Worm (Caenorhabditis elegans) whole organism, L4 larva: ENCODE measurements around the gene lgc-18.

Experiments
- Y5F2A.4 ChIP-seq: fragments of 200-800 bp; sonication (Bioruptor generic); optimal IDR thresholded peaks from 2 replicates; lab custom pipeline; 2018; ENCODE audit warnings: mild to moderate bottlenecking, missing genetic modification characterization, missing compliant biosample characterization
- ama-1 ChIP-seq: fragments of 150-350 bp; optimal IDR thresholded peaks from 2 replicates; lab custom pipeline; 2014; ENCODE audit warnings: inconsistent platforms, mixed read lengths
- mep-1 ChIP-seq: fragments of 150-350 bp; sonication (generic microtip); optimal IDR thresholded peaks from 3 replicates; lab custom pipeline; 2014; ENCODE audit warnings: missing biosample characterization, missing genetic modification characterization

- TF ChIP-seq ama-1 (no peak), mep-1 (tag; lab: Kevin White, UChicago) (no peak), Y5F2A.4 (GFP tag; lab: Kevin White, UChicago) (no peak)
These were observed 7.1 kb upstream of the lgc-18 start, which contains the start of gene lgc-16 for ce11 chrX:12118340-12118739.
